Worm (Caenorhabditis elegans) whole organism, L1 larva: ENCODE measurements around the gene C29F5.8.

Source experiments
- ceh-82 ChIP-seq, 3 experiments: fragments of 150-350 bp in 1 of 3; sonication (generic microtip) in 2 of 3; optimal IDR thresholded peaks; 2 replicates each; lab custom pipeline; 2014 to 2017; ENCODE audit warnings: missing biosample characterization in 3 of 3, missing genetic modification characterization in 3 of 3
- ceh-90 ChIP-seq: sonication (generic microtip); optimal IDR thresholded peaks from 2 replicates; lab custom pipeline; 2016; ENCODE audit warnings: missing genetic modification characterization, missing compliant biosample characterization
- egl-27 ChIP-seq, 2 experiments: fragments of 150-350 bp in 1 of 2; sonication (generic microtip); optimal IDR thresholded peaks; 3 replicates each; lab custom pipeline; 2017 to 2018; ENCODE audit warnings: missing biosample characterization in 2 of 2, missing genetic modification characterization in 2 of 2, missing genetic modification reagents in 2 of 2
- fkh-8 ChIP-seq: sonication (generic microtip); optimal IDR thresholded peaks from 2 replicates; lab custom pipeline; 2016; ENCODE audit warnings: mild to moderate bottlenecking, missing genetic modification characterization, missing compliant biosample characterization
- jun-1 ChIP-seq: fragments of 150-350 bp; optimal IDR thresholded peaks from 2 replicates; lab custom pipeline; 2014; ENCODE audit warnings: missing biosample characterization, missing genetic modification reagents, missing genetic modification characterization
- lin-13 ChIP-seq: fragments of 150-350 bp; optimal IDR thresholded peaks from 2 replicates; lab custom pipeline; 2014; ENCODE audit warnings: missing biosample characterization, missing genetic modification reagents, missing genetic modification characterization
- lin-35 ChIP-seq, 2 experiments: fragments of 150-350 bp; optimal IDR thresholded peaks; 2 replicates each; lab custom pipeline; 2014; ENCODE audit warnings: missing biosample characterization in 2 of 2, missing genetic modification characterization in 2 of 2, missing genetic modification reagents in 2 of 2
- lin-39 ChIP-seq: fragments of 150-350 bp; optimal IDR thresholded peaks from 2 replicates; lab custom pipeline; 2014; ENCODE audit warnings: missing biosample characterization, missing genetic modification reagents, missing genetic modification characterization
- mdl-1 ChIP-seq, 2 experiments: fragments of 150-350 bp; optimal IDR thresholded peaks; 2 replicates each; lab custom pipeline; 2014 to 2017; ENCODE audit warnings: missing biosample characterization in 2 of 2, missing genetic modification characterization in 2 of 2, inconsistent platforms in 1 of 2
- nhr-12 ChIP-seq: sonication (generic microtip); optimal IDR thresholded peaks from 2 replicates; lab custom pipeline; 2017; ENCODE audit warnings: missing biosample characterization, missing genetic modification characterization
- nhr-28 ChIP-seq: fragments of 150-350 bp; optimal IDR thresholded peaks from 2 replicates; lab custom pipeline; 2014; ENCODE audit warnings: missing biosample characterization, missing genetic modification characterization
- nhr-77 ChIP-seq: fragments of 150-350 bp; optimal IDR thresholded peaks from 2 replicates; lab custom pipeline; 2014; ENCODE audit warnings: missing biosample characterization, missing genetic modification characterization
- rnt-1 ChIP-seq: sonication (generic microtip); optimal IDR thresholded peaks from 2 replicates; lab custom pipeline; 2016; ENCODE audit warnings: mild to moderate bottlenecking, missing genetic modification characterization, moderate library complexity, missing compliant biosample characterization

- TF ChIP-seq rnt-1 (no peak), ceh-82 (tag; optimal IDR thresholded peaks at IDR 0.05; lab: Kevin White, UChicago) (no peak), nhr-28 (tag; lab: Kevin White, UChicago) (no peak), ceh-90 (tag; lab: Kevin White, UChicago) (no peak), egl-27 (tag; optimal IDR thresholded peaks at IDR 0.05; lab: Kevin White, UChicago) (no peak), nhr-77 (tag; lab: Kevin White, UChicago) (no peak), fkh-8 (tag; lab: Kevin White, UChicago) (no peak), nhr-12 (tag; lab: Kevin White, UChicago) (no peak), mdl-1 (tag; optimal IDR thresholded peaks at IDR 0.05; lab: Kevin White, UChicago) (no peak), lin-39 (no peak), lin-13 (no peak), jun-1 (tag; lab: Kevin White, UChicago) (no peak), lin-35 (GFP tag; optimal IDR thresholded peaks at IDR 0.05; lab: Kevin White, UChicago) (no peak)
These were observed 45.5 kb upstream of the C29F5.8 start, which contains the start of gene nmgp-1 for ce11 chrII:6260684-6261083.
